Fruit fly (Drosophila melanogaster): Measurements from ENCODE around the gene CG13639.

CG13639 gene

dm6 chr3R:24850420-24850819 is 9.7 kb downstream of the CG13639 start, which contains the start of gene CG7006 (continued):
- TF ChIP-seq CG42726 (GFP tag; IDR thresholded peaks at IDR 0.05; ENCODE audit: partially characterized antibody) (peak; percentile 61), Dad (GFP tag; optimal IDR thresholded peaks at IDR 0.05) (peak; percentile 87), CG12769 (tag; optimal IDR thresholded peaks at IDR 0.05) (peak; percentile 87), Nf-YB (GFP tag; optimal IDR thresholded peaks at IDR 0.05) (peak; percentile 6), CG2120 (GFP tag; optimal IDR thresholded peaks at IDR 0.05) (peak; percentile 94), CG17829 (tag; optimal IDR thresholded peaks at IDR 0.05) (peak; percentile 62), vfl (GFP tag; optimal IDR thresholded peaks at IDR 0.05) (peak; percentile 87), nom (GFP tag; optimal IDR thresholded peaks at IDR 0.05) (no peak), CG31388 (GFP tag; optimal IDR thresholded peaks at IDR 0.05) (peak; percentile 1), ewg (GFP tag; optimal IDR thresholded peaks at IDR 0.05) (peak; percentile 15), BtbVII (GFP tag; optimal IDR thresholded peaks at IDR 0.05) (no peak), fd3F (GFP tag; optimal IDR thresholded peaks at IDR 0.05) (no peak), Oaz (GFP tag; IDR thresholded peaks at IDR 0.05) (no peak), Sry-δ (GFP tag; optimal IDR thresholded peaks at IDR 0.05) (peak; percentile 76), ro (GFP tag; IDR thresholded peaks at IDR 0.05) (no peak; the same call in 1 of the 2 replicates), salm (tag; optimal IDR thresholded peaks at IDR 0.05) (no peak), gro (GFP tag; optimal IDR thresholded peaks at IDR 0.05) (peak; percentile 87), btn (GFP tag; optimal IDR thresholded peaks at IDR 0.05) (peak; percentile 33), Hr51 (GFP tag; optimal IDR thresholded peaks at IDR 0.05) (peak in 1 of 2 experiments; percentile 73), ftz-f1 (GFP tag; optimal IDR thresholded peaks at IDR 0.05) (no peak), MESR4 (GFP tag; optimal IDR thresholded peaks at IDR 0.05) (peak; percentile 72), CG14014 (GFP tag; IDR thresholded peaks at IDR 0.05) (peak; percentile 67), h (optimal IDR thresholded peaks at IDR 0.05) (no peak), CG7928 (GFP tag; optimal IDR thresholded peaks at IDR 0.05) (peak; percentile 29), Hmx (GFP tag; optimal IDR thresholded peaks at IDR 0.05) (no peak), CG7839 (tag; optimal IDR thresholded peaks at IDR 0.05) (no peak), Taf1 (GFP tag; IDR thresholded peaks at IDR 0.05) (peak; percentile 41; the same call in 1 of the 2 replicates), odd (GFP tag; optimal IDR thresholded peaks at IDR 0.05) (no peak), so (GFP tag; IDR thresholded peaks at IDR 0.05) (no peak), tna (GFP tag; IDR thresholded peaks at IDR 0.05; ENCODE audit: partially characterized antibody) (peak; percentile 44; the same call in 1 of the 2 replicates), Bgb (GFP tag; IDR thresholded peaks at IDR 0.05; ENCODE audit: partially characterized antibody) (peak; percentile 89), CG5245 (GFP tag; optimal IDR thresholded peaks at IDR 0.05) (peak; percentile 55), Stat92E (GFP tag; optimal IDR thresholded peaks at IDR 0.05) (no peak), CG10431 (GFP tag; optimal IDR thresholded peaks at IDR 0.05) (no peak), Ets65A (GFP tag) (peak; percentile 99), CG6854 (GFP tag; optimal IDR thresholded peaks at IDR 0.05) (no peak), CG9797 (GFP tag; optimal IDR thresholded peaks at IDR 0.05) (no peak), exex (tag; optimal IDR thresholded peaks at IDR 0.05) (no peak), CG7987 (GFP tag; optimal IDR thresholded peaks at IDR 0.05) (peak; percentile 35), CG4820 (GFP tag; optimal IDR thresholded peaks at IDR 0.05) (peak; percentile 54), NC2β (GFP tag; optimal IDR thresholded peaks at IDR 0.05) (peak; percentile 80), CG32767 (GFP tag; IDR thresholded peaks at IDR 0.05) (no peak), sc (optimal IDR thresholded peaks at IDR 0.05) (no peak), sc (GFP tag; optimal IDR thresholded peaks at IDR 0.05) (no peak), CG8281 (tag; optimal IDR thresholded peaks at IDR 0.05) (no peak), CG6272 (GFP tag; IDR thresholded peaks at IDR 0.05) (peak; percentile 29; the same call in 1 of the 2 replicates), crc (GFP tag; optimal IDR thresholded peaks at IDR 0.05) (peak; percentile 5), kay (GFP tag; optimal IDR thresholded peaks at IDR 0.05) (peak; percentile 69), CG4424 (GFP tag; optimal IDR thresholded peaks at IDR 0.05) (peak; percentile 65), bbx (GFP tag; IDR thresholded peaks at IDR 0.05; ENCODE audit: partially characterized antibody) (peak; percentile 76), CG4404 (GFP tag; IDR thresholded peaks at IDR 0.05) (peak; percentile 31; the same call in 1 of the 2 replicates)
